Worm (Caenorhabditis elegans): ENCODE measurements around the gene ptr-4.

- TF ChIP-seq egl-27 (tag; optimal IDR thresholded peaks at IDR 0.05) = no peak
- no peak for TF ChIP-seq snpc-4 (tag; optimal IDR thresholded peaks at IDR 0.05)
- no peak for TF ChIP-seq ceh-82 (tag; optimal IDR thresholded peaks at IDR 0.05)
- TF ChIP-seq nhr-77 (tag; optimal IDR thresholded peaks at IDR 0.05) = no peak
- no peak for TF ChIP-seq aly-2 (tag; optimal IDR thresholded peaks at IDR 0.05)
- no peak for TF ChIP-seq ceh-9 (tag; optimal IDR thresholded peaks at IDR 0.05)
These were observed 27.3 kb upstream of the ptr-4 start, which contains the start of gene C15H9.5 for ce11 chrX:6093046-6093445.
